Worm (Caenorhabditis elegans) whole organism, early embryonic: ENCODE measurements around the gene sss-1.
"Not testable (repeated sequence)": the region's sequence is repeated elsewhere in the genome, so short reads cannot be mapped to it uniquely, and the experiment has no call there.

Source experiments
- B0310.2 ChIP-seq: sonication (generic microtip); optimal IDR thresholded peaks from 2 replicates; lab custom pipeline; 2016; ENCODE audit warnings: mild to moderate bottlenecking, missing genetic modification characterization, missing compliant biosample characterization
- F13C5.2 ChIP-seq: sonication (generic microtip); optimal IDR thresholded peaks from 2 replicates; lab custom pipeline; 2017; ENCODE audit warnings: mild to moderate bottlenecking, missing genetic modification characterization, inconsistent platforms, missing compliant biosample characterization
- aly-1 ChIP-seq: sonication (generic microtip); optimal IDR thresholded peaks from 2 replicates; lab custom pipeline; 2016; ENCODE audit warnings: missing genetic modification characterization, missing compliant biosample characterization
- ama-1 ChIP-seq: fragments of 150-350 bp; optimal IDR thresholded peaks from 2 replicates; lab custom pipeline; 2014
- ceh-13 ChIP-seq: fragments of 200-800 bp; sonication (Bioruptor generic); optimal IDR thresholded peaks from 2 replicates; lab custom pipeline; 2018; ENCODE audit warnings: mild to moderate bottlenecking, missing genetic modification characterization, missing compliant biosample characterization
- ceh-36 ChIP-seq: sonication (generic microtip); optimal IDR thresholded peaks from 2 replicates; lab custom pipeline; 2016; ENCODE audit warnings: missing genetic modification characterization, inconsistent platforms, missing compliant biosample characterization
- ets-7 ChIP-seq: sonication (generic microtip); optimal IDR thresholded peaks from 2 replicates; lab custom pipeline; 2016; ENCODE audit warnings: missing genotype, missing genetic modification characterization, missing compliant biosample characterization
- flt-1 ChIP-seq: fragments of 200-800 bp; sonication (Bioruptor generic); IDR thresholded peaks from 2 replicates; pipeline ENCODE4 v1.3.6; 2022; ENCODE audit warnings: missing genetic modification characterization, missing compliant biosample characterization
- hmbx-1 ChIP-seq: sonication (generic microtip); optimal IDR thresholded peaks from 2 replicates; lab custom pipeline; 2016; ENCODE audit warnings: mild to moderate bottlenecking, missing genetic modification characterization, missing compliant biosample characterization
- hmg-4 ChIP-seq: fragments of 200-800 bp; sonication (Bioruptor generic); optimal IDR thresholded peaks from 2 replicates; lab custom pipeline; 2018; ENCODE audit warnings: mild to moderate bottlenecking, missing genetic modification characterization, missing compliant biosample characterization
- hnd-1 ChIP-seq: sonication (generic microtip); optimal IDR thresholded peaks from 2 replicates; lab custom pipeline; 2016; ENCODE audit warnings: missing genetic modification characterization, missing compliant biosample characterization
- pes-1 ChIP-seq: fragments of 200-800 bp; sonication (Bioruptor generic); IDR thresholded peaks from 2 replicates; pipeline ENCODE4 v1.3.6; 2022; ENCODE audit warnings: missing genetic modification reagents, missing genetic modification characterization, missing compliant biosample characterization
- scrt-1 ChIP-seq: fragments of 200-800 bp; sonication (Bioruptor generic); IDR thresholded peaks from 2 replicates; pipeline ENCODE4 v1.3.6; 2022; ENCODE audit warnings: missing genetic modification characterization, missing compliant biosample characterization
- sea-1 ChIP-seq: fragments of 200-800 bp; sonication (Bioruptor generic); conservative IDR thresholded peaks from 2 replicates; pipeline ENCODE4 v1.3.6; 2022; ENCODE audit warnings: missing genetic modification characterization, missing compliant biosample characterization
- tbx-11 ChIP-seq: fragments of 200-800 bp; sonication (Bioruptor generic); IDR thresholded peaks from 2 replicates; pipeline ENCODE4 v1.3.6; 2022; ENCODE audit warnings: missing genetic modification characterization, missing compliant biosample characterization
- tbx-37 ChIP-seq: fragments of 200-800 bp; sonication (Bioruptor generic); conservative IDR thresholded peaks from 2 replicates; pipeline ENCODE4 v1.3.6; 2022; ENCODE audit warnings: missing genetic modification reagents, missing genetic modification characterization, missing compliant biosample characterization
- tra-4 ChIP-seq: sonication (generic microtip); optimal IDR thresholded peaks from 2 replicates; lab custom pipeline; 2017; ENCODE audit warnings: missing genetic modification characterization, missing compliant biosample characterization

Gene sss-1

ce11 chrIV:9894331-9894730 lies 782 bp upstream of the sss-1 start, which contains the start of gene msp-77:
Gene msp-77 (plus strand): TSS chrIV:9894631.
- not testable (repeated sequence) for TF ChIP-seq pes-1; ama-1 (lab: Kevin White, UChicago); tbx-11 (GFP tag; lab: Robert Waterston, UW)

- no peak for TF ChIP-seq ama-1 (lab: Kevin White, UChicago)
- TF ChIP-seq tra-4 (tag; lab: Kevin White, UChicago): no peak
- no peak for TF ChIP-seq flt-1 (GFP tag; lab: Robert Waterston, UW)
- no peak for TF ChIP-seq F13C5.2 (tag; lab: Kevin White, UChicago)
- no peak for TF ChIP-seq tbx-11 (GFP tag; lab: Robert Waterston, UW)
- no peak for TF ChIP-seq sea-1 (GFP tag; lab: Robert Waterston, UW)
- no peak for TF ChIP-seq aly-1 (tag; lab: Kevin White, UChicago)
- TF ChIP-seq hmg-4 (GFP tag; lab: Kevin White, UChicago): no peak
- no peak for TF ChIP-seq tbx-37
- no peak for TF ChIP-seq pes-1
- no peak for TF ChIP-seq ceh-36 (tag; lab: Kevin White, UChicago)
- TF ChIP-seq hnd-1 (tag; lab: Kevin White, UChicago): no peak
- no peak for TF ChIP-seq ceh-13 (GFP tag; lab: Kevin White, UChicago)
- TF ChIP-seq scrt-1 (GFP tag; lab: Robert Waterston, UW): no peak
- no peak for TF ChIP-seq ets-7 (tag; lab: Kevin White, UChicago)
- no peak for TF ChIP-seq hmbx-1 (tag; lab: Kevin White, UChicago)
Measured at ce11 chrIV:9891938-9892337, 1.6 kb downstream of the sss-1 start, which contains the start of gene F32B6.4. Gene F32B6.4 (minus strand): TSS chrIV:9892038.

ce11 chrIV:9889857-9890256 lies 3.7 kb downstream of the sss-1 start, which contains the start of gene ttbk-3:
Gene ttbk-3 (minus strand): TSS chrIV:9889957.
- TF ChIP-seq B0310.2 (tag; lab: Kevin White, UChicago): no peak
- TF ChIP-seq pes-1: no peak
- no peak for TF ChIP-seq flt-1 (GFP tag; lab: Robert Waterston, UW)
- no peak for TF ChIP-seq F13C5.2 (tag; lab: Kevin White, UChicago)
- no peak for TF ChIP-seq ceh-36 (tag; lab: Kevin White, UChicago)
- no peak for TF ChIP-seq aly-1 (tag; lab: Kevin White, UChicago)
- TF ChIP-seq ets-7 (tag; lab: Kevin White, UChicago): no peak
- no peak for TF ChIP-seq ama-1 (lab: Kevin White, UChicago)
- no peak for TF ChIP-seq tbx-37
- TF ChIP-seq hmbx-1 (tag; lab: Kevin White, UChicago): no peak
- TF ChIP-seq tbx-11 (GFP tag; lab: Robert Waterston, UW): no peak
- TF ChIP-seq scrt-1 (GFP tag; lab: Robert Waterston, UW): no peak

ce11 chrIV:9884257-9884656 lies 9.3 kb downstream of the sss-1 start, which contains the start of the genes prp-18 and mccc-1:
Gene prp-18 (minus strand): TSS chrIV:9884383.
Gene mccc-1 (plus strand): TSS chrIV:9884570.
- no peak for TF ChIP-seq ets-7 (tag; lab: Kevin White, UChicago)
- TF ChIP-seq hmg-4 (GFP tag; lab: Kevin White, UChicago): no peak
- no peak for TF ChIP-seq B0310.2 (tag; lab: Kevin White, UChicago)
- no peak for TF ChIP-seq sea-1 (GFP tag; lab: Robert Waterston, UW)

ce11 chrIV:9878893-9879379 lies 14.6 kb downstream of the sss-1 start, which contains the start of gene nhr-4:
Gene nhr-4 (plus strand): TSS chrIV:9879329.
- no peak for TF ChIP-seq flt-1 (GFP tag; lab: Robert Waterston, UW)
- no peak for TF ChIP-seq hnd-1 (tag; lab: Kevin White, UChicago)
- TF ChIP-seq ceh-13 (GFP tag; lab: Kevin White, UChicago): no peak
- TF ChIP-seq tbx-37: no peak
- TF ChIP-seq sea-1 (GFP tag; lab: Robert Waterston, UW): no peak
- no peak for TF ChIP-seq ama-1 (lab: Kevin White, UChicago)
- no peak for TF ChIP-seq scrt-1 (GFP tag; lab: Robert Waterston, UW)
- no peak for TF ChIP-seq B0310.2 (tag; lab: Kevin White, UChicago)

- TF ChIP-seq B0310.2 (tag; lab: Kevin White, UChicago) (no peak), scrt-1 (GFP tag; lab: Robert Waterston, UW) (no peak), hnd-1 (tag; lab: Kevin White, UChicago) (no peak), sea-1 (GFP tag; lab: Robert Waterston, UW) (no peak), F13C5.2 (tag; lab: Kevin White, UChicago) (no peak)
Measured at ce11 chrIV:9875646-9876045, 17.9 kb downstream of the sss-1 start.

ce11 chrIV:9873837-9874236 lies 19.7 kb downstream of the sss-1 start:
- TF ChIP-seq ets-7 (tag; lab: Kevin White, UChicago): no peak
- TF ChIP-seq tra-4 (tag; lab: Kevin White, UChicago): no peak
- TF ChIP-seq ama-1 (lab: Kevin White, UChicago): no peak
- no peak for TF ChIP-seq F13C5.2 (tag; lab: Kevin White, UChicago)
- TF ChIP-seq flt-1 (GFP tag; lab: Robert Waterston, UW): no peak
- no peak for TF ChIP-seq ceh-13 (GFP tag; lab: Kevin White, UChicago)
- no peak for TF ChIP-seq hnd-1 (tag; lab: Kevin White, UChicago)
- TF ChIP-seq tbx-37: no peak
- no peak for TF ChIP-seq hmbx-1 (tag; lab: Kevin White, UChicago)
- TF ChIP-seq sea-1 (GFP tag; lab: Robert Waterston, UW): no peak
- TF ChIP-seq pes-1: no peak
- TF ChIP-seq tbx-11 (GFP tag; lab: Robert Waterston, UW): no peak
- no peak for TF ChIP-seq scrt-1 (GFP tag; lab: Robert Waterston, UW)

- TF ChIP-seq ceh-13 (GFP tag; lab: Kevin White, UChicago): no peak
- TF ChIP-seq ama-1 (lab: Kevin White, UChicago): no peak
- TF ChIP-seq hnd-1 (tag; lab: Kevin White, UChicago): no peak
- TF ChIP-seq tra-4 (tag; lab: Kevin White, UChicago): no peak
- TF ChIP-seq F13C5.2 (tag; lab: Kevin White, UChicago): no peak
- no peak for TF ChIP-seq hmg-4 (GFP tag; lab: Kevin White, UChicago)
- no peak for TF ChIP-seq B0310.2 (tag; lab: Kevin White, UChicago)
- no peak for TF ChIP-seq pes-1
- TF ChIP-seq ets-7 (tag; lab: Kevin White, UChicago): no peak
- TF ChIP-seq flt-1 (GFP tag; lab: Robert Waterston, UW): no peak
- no peak for TF ChIP-seq aly-1 (tag; lab: Kevin White, UChicago)
- no peak for TF ChIP-seq tbx-37
Measured at ce11 chrIV:9872786-9873185, 20.8 kb downstream of the sss-1 start.
